Worm (Caenorhabditis elegans) whole organism, mixed stage, embryonic: ENCODE measurements around the gene fbxa-67.

Source experiments
- bed-3 ChIP-seq: fragments of 200-800 bp; sonication (Bioruptor generic); optimal IDR thresholded peaks from 3 replicates; lab custom pipeline; 2018; ENCODE audit warnings: mild to moderate bottlenecking, missing genetic modification characterization, moderate library complexity, missing compliant biosample characterization
- ceh-39 ChIP-seq: fragments of 150-350 bp; optimal IDR thresholded peaks from 2 replicates; lab custom pipeline; 2014; ENCODE audit warnings: missing biosample characterization, missing genetic modification characterization
- ces-1 ChIP-seq: fragments of 150-350 bp; optimal IDR thresholded peaks from 2 replicates; lab custom pipeline; 2014; ENCODE audit warnings: missing biosample characterization, missing genetic modification reagents, missing genetic modification characterization
- elt-3 ChIP-seq: fragments of 150-350 bp; optimal IDR thresholded peaks from 2 replicates; lab custom pipeline; 2014; ENCODE audit warnings: missing biosample characterization, missing genetic modification characterization
- lin-13 ChIP-seq: fragments of 150-350 bp; optimal IDR thresholded peaks from 2 replicates; lab custom pipeline; 2014; ENCODE audit warnings: missing biosample characterization, missing genetic modification characterization
- mep-1 ChIP-seq: fragments of 150-350 bp; optimal IDR thresholded peaks from 2 replicates; lab custom pipeline; 2017; ENCODE audit warnings: missing biosample characterization, missing genetic modification reagents, missing genetic modification characterization, inconsistent platforms
- nhr-76 ChIP-seq: sonication (generic microtip); optimal IDR thresholded peaks from 2 replicates; lab custom pipeline; 2017; ENCODE audit warnings: missing biosample characterization, missing genetic modification characterization
- pha-4 ChIP-seq: fragments of 150-350 bp; optimal IDR thresholded peaks from 2 replicates; lab custom pipeline; 2018; ENCODE audit warnings: missing biosample characterization, missing genetic modification reagents, missing genetic modification characterization
- snpc-4 ChIP-seq: fragments of 150-350 bp; optimal IDR thresholded peaks from 2 replicates; lab custom pipeline; 2014; ENCODE audit warnings: missing biosample characterization, missing genetic modification characterization
- unc-39 ChIP-seq: fragments of 150-350 bp; optimal IDR thresholded peaks from 2 replicates; lab custom pipeline; 2014; ENCODE audit warnings: missing biosample characterization, missing genetic modification characterization

DNA sequence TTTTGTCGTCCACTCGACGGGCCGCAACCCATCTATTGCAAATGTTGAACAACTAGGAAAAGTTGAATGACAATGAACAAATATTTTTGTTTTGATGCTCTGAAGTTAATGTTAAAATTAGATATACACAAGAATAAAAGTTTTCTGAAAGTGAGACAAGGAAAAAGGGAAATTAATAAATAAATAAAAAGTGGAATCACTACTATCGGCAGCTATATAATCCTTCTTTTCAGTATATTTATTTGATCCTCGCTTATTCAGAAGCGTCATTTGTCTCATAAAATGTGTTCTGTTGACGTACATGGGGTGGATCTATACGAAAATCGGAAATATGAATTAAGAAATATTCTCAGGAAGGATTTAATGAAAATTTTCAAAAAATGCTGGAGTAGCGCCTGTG, 24.3 kb downstream of the fbxa-67 start, which contains the start of gene pef-1:
- TF ChIP-seq mep-1 (tag; lab: Kevin White, UChicago) (no peak), snpc-4 (tag; lab: Kevin White, UChicago) (no peak), elt-3 (tag; lab: Kevin White, UChicago) (no peak), unc-39 (tag; lab: Kevin White, UChicago) (no peak), bed-3 (GFP tag; lab: Kevin White, UChicago) (no peak), nhr-76 (no peak), ceh-39 (tag; lab: Kevin White, UChicago) (no peak), lin-13 (no peak), ces-1 (no peak), pha-4 (no peak)
